Worm (Caenorhabditis elegans): Measurements from ENCODE around the gene dhcr-24.

DNA sequence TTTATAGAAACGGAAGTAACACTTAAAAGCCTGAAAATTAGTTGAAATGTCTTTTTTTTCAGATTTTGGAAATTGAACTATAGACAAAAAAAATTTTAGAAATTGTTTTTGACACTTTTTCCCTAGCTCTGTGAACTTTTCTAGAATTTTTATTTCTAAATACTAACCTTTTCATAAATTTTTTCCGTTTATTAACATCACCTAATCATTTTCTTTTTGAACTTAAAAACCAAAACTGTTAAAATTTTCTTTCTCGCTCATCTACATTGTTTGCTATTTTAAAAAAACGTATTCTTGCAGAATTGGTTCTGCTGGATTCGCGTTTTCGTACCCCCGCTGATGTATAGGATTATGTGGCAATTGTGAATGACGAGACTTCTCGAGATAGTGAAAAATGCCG lies 29.8 kb upstream of the dhcr-24 start, which contains the start of the genes nhr-40 and T03G6.7:
- no peak for TF ChIP-seq tbx-11 (GFP tag; IDR thresholded peaks at IDR 0.05)
- no peak for TF ChIP-seq B0310.2 (tag; optimal IDR thresholded peaks at IDR 0.05)
- TF ChIP-seq ama-1 (optimal IDR thresholded peaks at IDR 0.05), result no peak
- TF ChIP-seq hmbx-1 (tag; optimal IDR thresholded peaks at IDR 0.05), result no peak
- no peak for TF ChIP-seq flt-1 (GFP tag; IDR thresholded peaks at IDR 0.05)
- no peak for TF ChIP-seq tra-4 (tag; optimal IDR thresholded peaks at IDR 0.05)
- no peak for TF ChIP-seq hmg-4 (GFP tag; optimal IDR thresholded peaks at IDR 0.05)
- TF ChIP-seq ceh-36 (tag; optimal IDR thresholded peaks at IDR 0.05), result no peak
- no peak for TF ChIP-seq scrt-1 (GFP tag; IDR thresholded peaks at IDR 0.05)
- TF ChIP-seq ceh-13 (GFP tag; optimal IDR thresholded peaks at IDR 0.05), result no peak
- no peak for TF ChIP-seq sea-1 (GFP tag; conservative IDR thresholded peaks at IDR 0.05)
- TF ChIP-seq hnd-1 (tag; optimal IDR thresholded peaks at IDR 0.05), result no peak
